Fruit fly (Drosophila melanogaster) whole organism, prepupa: ENCODE measurements around the gene CG4733.

Experiments
- CG10669 ChIP-seq: fragments of 200-800 bp; sonication (Bioruptor generic); optimal IDR thresholded peaks from 3 replicates; lab custom pipeline; 2018; ENCODE audit warnings: missing biosample characterization, mild to moderate bottlenecking, missing genetic modification characterization, moderate library complexity
- CG11294 ChIP-seq: fragments of 200-800 bp; sonication (Bioruptor generic); IDR thresholded peaks from 2 replicates; pipeline ENCODE4 v1.3.6; 2022; ENCODE audit warnings: missing biosample characterization, missing genetic modification characterization
- CG11762 ChIP-seq: fragments of 200-800 bp; sonication (Bioruptor generic); optimal IDR thresholded peaks from 3 replicates; lab custom pipeline; 2016; ENCODE audit warnings: missing biosample characterization, missing genetic modification characterization; ENCODE audit not compliant: insufficient read depth
- CG11902 ChIP-seq: fragments of 200-800 bp; sonication (Bioruptor generic); optimal IDR thresholded peaks from 3 replicates; lab custom pipeline; 2016; ENCODE audit warnings: missing biosample characterization, missing genetic modification characterization
- CG15336 ChIP-seq: fragments of 200-800 bp; sonication (Bioruptor generic); IDR thresholded peaks from 2 replicates; pipeline ENCODE4 v1.3.6; 2022; ENCODE audit warnings: missing biosample characterization, missing genetic modification characterization
- CG1621 ChIP-seq: fragments of 200-800 bp; sonication (Bioruptor generic); optimal IDR thresholded peaks from 3 replicates; lab custom pipeline; 2018; ENCODE audit warnings: missing biosample characterization, mild to moderate bottlenecking, missing genetic modification characterization
- CG16779 ChIP-seq: fragments of 200-800 bp; sonication (Bioruptor generic); optimal IDR thresholded peaks from 3 replicates; lab custom pipeline; 2017; ENCODE audit warnings: missing biosample characterization, mild to moderate bottlenecking, missing genetic modification characterization
- CG3032 ChIP-seq: fragments of 200-800 bp; optimal IDR thresholded peaks from 2 replicates; lab custom pipeline; 2019; ENCODE audit warnings: missing biosample characterization, mild to moderate bottlenecking, missing genetic modification characterization, moderate library complexity
- CG32006 ChIP-seq: fragments of 200-800 bp; sonication (Bioruptor generic); optimal IDR thresholded peaks from 3 replicates; lab custom pipeline; 2017; ENCODE audit warnings: missing biosample characterization, mild to moderate bottlenecking, missing genetic modification characterization
- CG34406 ChIP-seq: fragments of 200-800 bp; sonication (Bioruptor generic); optimal IDR thresholded peaks from 3 replicates; lab custom pipeline; 2016; ENCODE audit warnings: missing biosample characterization, missing genetic modification characterization
- CG3919 ChIP-seq: fragments of 200-800 bp; sonication (Bioruptor generic); optimal IDR thresholded peaks from 3 replicates; lab custom pipeline; 2016; ENCODE audit warnings: missing biosample characterization, missing genetic modification characterization
- CG4318 ChIP-seq: fragments of 200-800 bp; sonication (Bioruptor generic); optimal IDR thresholded peaks from 3 replicates; lab custom pipeline; 2017; ENCODE audit warnings: missing biosample characterization, mild to moderate bottlenecking, missing genetic modification characterization
- CG6163 ChIP-seq: fragments of 200-800 bp; sonication (Bioruptor generic); IDR thresholded peaks from 3 replicates; pipeline ENCODE4 v1.3.6; 2022; ENCODE audit warnings: missing biosample characterization, missing genetic modification characterization
- CG6792 ChIP-seq: fragments of 200-800 bp; sonication (Bioruptor generic); optimal IDR thresholded peaks from 3 replicates; lab custom pipeline; 2016; ENCODE audit warnings: missing biosample characterization, missing genetic modification characterization
- CG6808 ChIP-seq: fragments of 200-800 bp; sonication (Bioruptor generic); optimal IDR thresholded peaks from 3 replicates; lab custom pipeline; 2017; ENCODE audit warnings: missing biosample characterization, missing genetic modification characterization, mild to moderate bottlenecking, moderate library complexity, missing genetic modification reagents
- CG6854 ChIP-seq: fragments of 200-800 bp; sonication (Bioruptor generic); optimal IDR thresholded peaks from 2 replicates; lab custom pipeline; 2017; ENCODE audit warnings: missing biosample characterization, mild to moderate bottlenecking, missing genetic modification characterization
- CG8119 ChIP-seq: fragments of 200-800 bp; sonication (Bioruptor generic); IDR thresholded peaks from 3 replicates; pipeline ENCODE4 v1.3.6; 2022; ENCODE audit warnings: missing biosample characterization, missing genetic modification characterization
- CG8319 ChIP-seq: fragments of 200-800 bp; sonication (Bioruptor generic); optimal IDR thresholded peaks from 3 replicates; lab custom pipeline; 2016; ENCODE audit warnings: missing biosample characterization, missing genetic modification characterization
- CG8632 ChIP-seq: fragments of 200-800 bp; sonication (Bioruptor generic); optimal IDR thresholded peaks from 3 replicates; lab custom pipeline; 2016; ENCODE audit warnings: missing biosample characterization, missing genetic modification characterization
- CG9139 ChIP-seq: fragments of 200-800 bp; sonication (Bioruptor generic); optimal IDR thresholded peaks from 3 replicates; lab custom pipeline; 2017; ENCODE audit warnings: missing biosample characterization, mild to moderate bottlenecking, missing genetic modification characterization
- Eip75B ChIP-seq: fragments of 200-800 bp; sonication (Bioruptor generic); optimal IDR thresholded peaks from 3 replicates; lab custom pipeline; 2016; ENCODE audit warnings: missing biosample characterization, missing genetic modification characterization
- Eip78C ChIP-seq: fragments of 200-800 bp; sonication (Bioruptor generic); peaks from one replicate; lab custom pipeline; 2016; ENCODE audit warnings: missing biosample characterization, missing genetic modification characterization
- Eip93F ChIP-seq: fragments of 200-800 bp; sonication (Bioruptor generic); optimal IDR thresholded peaks from 2 replicates; lab custom pipeline; 2016; ENCODE audit warnings: missing biosample characterization, mild to moderate bottlenecking, missing genetic modification characterization
- Ets21C ChIP-seq: fragments of 200-800 bp; sonication (Bioruptor generic); optimal IDR thresholded peaks from 3 replicates; lab custom pipeline; 2016; ENCODE audit warnings: missing biosample characterization, missing genetic modification characterization
- Ets96B ChIP-seq: fragments of 200-800 bp; optimal IDR thresholded peaks from 2 replicates; lab custom pipeline; 2019; ENCODE audit warnings: missing biosample characterization, mild to moderate bottlenecking, missing genetic modification characterization, moderate library complexity
- Gug ChIP-seq: fragments of 200-800 bp; sonication (Bioruptor generic); IDR thresholded peaks from 2 replicates; pipeline ENCODE4 v1.3.6; 2022; ENCODE audit warnings: missing biosample characterization, missing genetic modification characterization
- Hr4 ChIP-seq: fragments of 200-800 bp; sonication (Bioruptor generic); optimal IDR thresholded peaks from 3 replicates; lab custom pipeline; 2016; ENCODE audit warnings: missing biosample characterization, missing genetic modification characterization
- Met ChIP-seq: fragments of 200-800 bp; sonication (Bioruptor generic); optimal IDR thresholded peaks from 3 replicates; lab custom pipeline; 2016; ENCODE audit warnings: missing biosample characterization, missing genetic modification characterization
- Smox ChIP-seq: fragments of 200-800 bp; sonication (Bioruptor generic); optimal IDR thresholded peaks from 3 replicates; lab custom pipeline; 2016; ENCODE audit warnings: missing biosample characterization, missing genetic modification characterization
- Sox102F ChIP-seq: fragments of 200-800 bp; sonication (Bioruptor generic); optimal IDR thresholded peaks from 2 replicates; lab custom pipeline; 2016; ENCODE audit warnings: missing biosample characterization, mild to moderate bottlenecking, missing genetic modification characterization
- Sox14 ChIP-seq: fragments of 200-800 bp; sonication (Bioruptor generic); optimal IDR thresholded peaks from 3 replicates; lab custom pipeline; 2016; ENCODE audit warnings: missing biosample characterization, missing genetic modification characterization
- achi ChIP-seq: fragments of 200-800 bp; sonication (Bioruptor generic); optimal IDR thresholded peaks from 3 replicates; lab custom pipeline; 2016; ENCODE audit warnings: missing biosample characterization, missing genetic modification characterization
- acj6 ChIP-seq: fragments of 200-800 bp; sonication (Bioruptor generic); optimal IDR thresholded peaks from 3 replicates; lab custom pipeline; 2016; ENCODE audit warnings: missing biosample characterization, missing genetic modification characterization
- cyc ChIP-seq: fragments of 200-800 bp; sonication (Bioruptor generic); optimal IDR thresholded peaks from 3 replicates; lab custom pipeline; 2016; ENCODE audit warnings: missing biosample characterization, missing genetic modification characterization
- dac ChIP-seq: fragments of 200-800 bp; sonication (Bioruptor generic); optimal IDR thresholded peaks from 2 replicates; lab custom pipeline; 2017; ENCODE audit warnings: missing biosample characterization, mild to moderate bottlenecking, missing genetic modification characterization
- dsx ChIP-seq: fragments of 200-800 bp; optimal IDR thresholded peaks from 3 replicates; lab custom pipeline; 2019; ENCODE audit warnings: missing biosample characterization, mild to moderate bottlenecking, missing genetic modification characterization, moderate library complexity; ENCODE audit not compliant: poor library complexity, severe bottlenecking
- eg ChIP-seq: fragments of 200-800 bp; sonication (Bioruptor generic); IDR thresholded peaks from 3 replicates; pipeline ENCODE4 v1.3.6; 2022; ENCODE audit warnings: missing biosample characterization, missing genetic modification characterization
- fd59A ChIP-seq: fragments of 200-800 bp; sonication (Bioruptor generic); optimal IDR thresholded peaks from 2 replicates; lab custom pipeline; 2017; ENCODE audit warnings: missing biosample characterization, mild to moderate bottlenecking, missing genetic modification characterization, missing genetic modification reagents
- fd85E ChIP-seq: fragments of 200-800 bp; sonication (Bioruptor generic); optimal IDR thresholded peaks from 3 replicates; lab custom pipeline; 2016; ENCODE audit warnings: missing biosample characterization, missing genetic modification characterization
- lz ChIP-seq: fragments of 200-800 bp; sonication (Bioruptor generic); optimal IDR thresholded peaks from 3 replicates; lab custom pipeline; 2016; ENCODE audit warnings: missing biosample characterization, missing genetic modification characterization
- net ChIP-seq: fragments of 200-800 bp; sonication (Bioruptor generic); optimal IDR thresholded peaks from 3 replicates; lab custom pipeline; 2016; ENCODE audit warnings: missing biosample characterization, missing genetic modification characterization
- salr ChIP-seq, 2 experiments: fragments of 200-800 bp; sonication (Bioruptor generic); optimal IDR thresholded peaks; 3 replicates each; lab custom pipeline; 2016 to 2018; ENCODE audit warnings: missing biosample characterization in 2 of 2, missing genetic modification characterization in 2 of 2, mild to moderate bottlenecking in 1 of 2
- spab ChIP-seq: fragments of 200-800 bp; sonication (Bioruptor generic); optimal IDR thresholded peaks from 2 replicates; lab custom pipeline; 2017; ENCODE audit warnings: missing biosample characterization, mild to moderate bottlenecking, missing genetic modification characterization, missing genetic modification reagents
- svp ChIP-seq: fragments of 200-800 bp; sonication (Bioruptor generic); peaks from one replicate; lab custom pipeline; 2016; ENCODE audit warnings: missing biosample characterization, missing genetic modification characterization
- topi ChIP-seq: fragments of 200-800 bp; sonication (Bioruptor generic); optimal IDR thresholded peaks from 3 replicates; lab custom pipeline; 2016; ENCODE audit warnings: missing biosample characterization, missing genetic modification characterization
- vri ChIP-seq: fragments of 200-800 bp; sonication (Bioruptor generic); optimal IDR thresholded peaks from 3 replicates; lab custom pipeline; 2016; ENCODE audit warnings: missing biosample characterization, mild to moderate bottlenecking, missing genetic modification characterization

CG4733 gene

dm6 chr3R:19859370-19860033 lies 31.0 kb upstream of the CG4733 start (continued):
- TF ChIP-seq Ets21C (GFP tag; lab: Kevin White, UChicago) (peak; percentile 3), spab (GFP tag; lab: Kevin White, UChicago) (peak; percentile 29), achi (GFP tag; lab: Kevin White, UChicago) (no peak), vri (GFP tag; lab: Kevin White, UChicago) (peak; percentile 41)
- TF ChIP-seq, all 60 proteins: peak for 12

- TF ChIP-seq Sox102F (GFP tag; lab: Kevin White, UChicago) (peak; percentile 19), fd85E (GFP tag; lab: Kevin White, UChicago) (no peak), svp (GFP tag; lab: Kevin White, UChicago) (peak; percentile 92), Met (peak; percentile 72), Eip93F (GFP tag; lab: Kevin White, UChicago) (no peak), Gug (GFP tag; lab: Robert Waterston, UW) (peak; percentile 67), CG34406 (peak; percentile 42), Hr4 (GFP tag; lab: Kevin White, UChicago) (peak; percentile 79), eg (GFP tag; lab: Robert Waterston, UW) (peak; percentile 88), Smox (GFP tag; lab: Kevin White, UChicago) (peak; percentile 68), CG1621 (tag; lab: Kevin White, UChicago) (peak; percentile 87), CG11762 (GFP tag; lab: Kevin White, UChicago) (no peak), cyc (peak; percentile 87), dsx (peak; percentile 51), topi (GFP tag; lab: Kevin White, UChicago) (peak; percentile 63), Sox14 (GFP tag; lab: Kevin White, UChicago) (peak; percentile 88), CG9139 (GFP tag; lab: Kevin White, UChicago) (no peak), CG4318 (GFP tag; lab: Kevin White, UChicago) (no peak), CG6163 (GFP tag; lab: Robert Waterston, UW) (peak; percentile 64), CG32006 (GFP tag; lab: Kevin White, UChicago) (peak; percentile 74), achi (GFP tag; lab: Kevin White, UChicago) (peak; percentile 55), Eip78C (peak; percentile 74), lz (peak; percentile 82), Eip75B (GFP tag; lab: Kevin White, UChicago) (peak; percentile 76), CG10669 (GFP tag; lab: Kevin White, UChicago) (peak; percentile 60), vri (GFP tag; lab: Kevin White, UChicago) (peak; percentile 49), CG11902 (peak; percentile 77), CG3919 (GFP tag; lab: Kevin White, UChicago) (peak; percentile 59), Ets21C (GFP tag; lab: Kevin White, UChicago) (peak; percentile 75), dac (GFP tag; lab: Kevin White, UChicago) (peak; percentile 50), spab (GFP tag; lab: Kevin White, UChicago) (peak; percentile 37), CG8319 (GFP tag; lab: Kevin White, UChicago) (peak; percentile 21), net (peak; percentile 9), CG15336 (GFP tag; lab: Robert Waterston, UW) (peak; percentile 33; the same call in 1 of the 2 replicates), CG11294 (GFP tag; lab: Robert Waterston, UW) (peak; percentile 45; the same call in 1 of the 2 replicates), CG16779 (tag; lab: Kevin White, UChicago) (peak; percentile 48), CG6854 (GFP tag; lab: Kevin White, UChicago) (peak; percentile 71), CG6808 (GFP tag; lab: Kevin White, UChicago) (peak; percentile 32), CG6792 (peak; percentile 49), fd59A (GFP tag; lab: Kevin White, UChicago) (peak; percentile 56), CG3032 (peak; percentile 78), CG8119 (GFP tag; lab: Robert Waterston, UW) (no peak; the same call in 2 of the 3 replicates), Ets96B (tag; lab: Kevin White, UChicago) (peak; percentile 40), CG8632 (GFP tag; lab: Kevin White, UChicago) (peak; percentile 31), acj6 (GFP tag; lab: Kevin White, UChicago) (peak; percentile 77), salr (GFP tag; optimal IDR thresholded peaks at IDR 0.05; lab: Kevin White, UChicago) (peak; percentile 23 to 29)
These were observed 29.3 kb upstream of the CG4733 start, which contains the start of the genes Ire1 and Mrm2 for dm6 chr3R:19860996-19861719. Ire1 (minus strand) TSS chr3R:19861291. Mrm2 (plus strand) TSS chr3R:19861610.
